Fruit fly (Drosophila melanogaster) whole organism, embryonic: ENCODE results near the gene CG17625.

Experiments
- B-H2 ChIP-seq: fragments of 200-800 bp; sonication (Bioruptor generic); optimal IDR thresholded peaks from 2 replicates; lab custom pipeline; 2018; ENCODE audit warnings: missing biosample characterization, mild to moderate bottlenecking, missing genetic modification characterization
- BtbVII ChIP-seq: fragments of 200-800 bp; sonication (Bioruptor generic); optimal IDR thresholded peaks from 3 replicates; lab custom pipeline; 2017; ENCODE audit warnings: missing biosample characterization, mild to moderate bottlenecking, missing genetic modification characterization
- CG10147 ChIP-seq: fragments of 200-800 bp; sonication (Bioruptor generic); optimal IDR thresholded peaks from 2 replicates; lab custom pipeline; 2019; ENCODE audit warnings: missing biosample characterization, mild to moderate bottlenecking, missing genetic modification characterization, moderate library complexity
- CG11085 ChIP-seq: fragments of 200-800 bp; sonication (Bioruptor generic); IDR thresholded peaks from 2 replicates; pipeline ENCODE4 v1.3.6; 2022; ENCODE audit warnings: missing biosample characterization, missing genetic modification characterization
- CG11723 ChIP-seq: fragments of 200-800 bp; sonication (Bioruptor generic); optimal IDR thresholded peaks from 2 replicates; lab custom pipeline; 2017; ENCODE audit warnings: missing biosample characterization, mild to moderate bottlenecking, missing genetic modification characterization
- CG13287 ChIP-seq: fragments of 200-800 bp; sonication (Bioruptor generic); IDR thresholded peaks from 2 replicates; pipeline ENCODE4 v1.3.6; 2022; ENCODE audit warnings: missing biosample characterization, missing genetic modification characterization; ENCODE audit not compliant: partially characterized antibody
- CG15269 ChIP-seq: fragments of 200-800 bp; sonication (Bioruptor generic); optimal IDR thresholded peaks from 2 replicates; lab custom pipeline; 2018; ENCODE audit warnings: missing biosample characterization, mild to moderate bottlenecking, missing genetic modification characterization, moderate library complexity
- CG1603 ChIP-seq: fragments of 200-800 bp; sonication (Bioruptor generic); optimal IDR thresholded peaks from 2 replicates; lab custom pipeline; 2019; ENCODE audit warnings: missing biosample characterization, mild to moderate bottlenecking, missing genetic modification characterization, moderate library complexity
- CG18011 ChIP-seq: fragments of 200-800 bp; sonication (Bioruptor generic); optimal IDR thresholded peaks from 2 replicates; lab custom pipeline; 2017; ENCODE audit warnings: missing biosample characterization, missing genetic modification characterization, mild to moderate bottlenecking, moderate library complexity, missing genotype
- CG2199 ChIP-seq: fragments of 200-800 bp; sonication (Bioruptor generic); IDR thresholded peaks from 3 replicates; pipeline ENCODE4 v1.3.6; 2022; ENCODE audit warnings: missing biosample characterization, missing genetic modification characterization
- CG3163 ChIP-seq: fragments of 200-800 bp; sonication (Bioruptor generic); optimal IDR thresholded peaks from 3 replicates; lab custom pipeline; 2016; ENCODE audit warnings: missing biosample characterization, missing genetic modification characterization
- CG33557 ChIP-seq: fragments of 200-800 bp; sonication (Bioruptor generic); optimal IDR thresholded peaks from 2 replicates; lab custom pipeline; 2019; ENCODE audit warnings: missing biosample characterization, mild to moderate bottlenecking, missing genetic modification characterization, moderate library complexity
- CG4424 ChIP-seq: fragments of 200-800 bp; sonication (Bioruptor generic); optimal IDR thresholded peaks from 3 replicates; lab custom pipeline; 2016; ENCODE audit warnings: missing biosample characterization, missing genetic modification characterization
- CG9215 ChIP-seq: fragments of 200-800 bp; sonication (Bioruptor generic); IDR thresholded peaks from 2 replicates; pipeline ENCODE4 v1.3.6; 2022; ENCODE audit warnings: missing biosample characterization, missing genetic modification characterization
- CG9727 ChIP-seq: fragments of 200-800 bp; sonication (Bioruptor generic); optimal IDR thresholded peaks from 3 replicates; lab custom pipeline; 2017; ENCODE audit warnings: missing biosample characterization, mild to moderate bottlenecking, missing genetic modification characterization
- Drgx ChIP-seq: fragments of 200-800 bp; sonication (Bioruptor generic); IDR thresholded peaks from 2 replicates; pipeline ENCODE4 v1.3.6; 2022; ENCODE audit warnings: missing biosample characterization, missing genetic modification characterization
- Hmx ChIP-seq: fragments of 200-800 bp; sonication (Bioruptor generic); optimal IDR thresholded peaks from 2 replicates; lab custom pipeline; 2016; ENCODE audit warnings: missing biosample characterization, missing genetic modification characterization
- Jarid2 ChIP-seq: fragments of 200-800 bp; sonication (Bioruptor generic); optimal IDR thresholded peaks from 3 replicates; lab custom pipeline; 2017; ENCODE audit warnings: mild to moderate bottlenecking, missing biosample characterization, missing genetic modification reagents, missing genetic modification characterization
- MBD-R2 ChIP-seq: fragments of 200-800 bp; sonication (Bioruptor generic); IDR thresholded peaks from 2 replicates; pipeline ENCODE4 v1.3.6; 2022; ENCODE audit warnings: missing biosample characterization, missing genetic modification characterization
- Med ChIP-seq: fragments of 200-800 bp; sonication (Bioruptor generic); peaks from one replicate; lab custom pipeline; 2016; ENCODE audit warnings: missing biosample characterization, missing genetic modification characterization, mild to moderate bottlenecking, inconsistent platforms, moderate library complexity
- NC2β ChIP-seq: fragments of 200-800 bp; sonication (Bioruptor generic); optimal IDR thresholded peaks from 2 replicates; lab custom pipeline; 2016; ENCODE audit warnings: missing biosample characterization, missing genetic modification characterization
- Nf-YC ChIP-seq: fragments of 200-800 bp; optimal IDR thresholded peaks from 3 replicates; lab custom pipeline; 2019; ENCODE audit warnings: missing biosample characterization, mild to moderate bottlenecking, missing genetic modification characterization, moderate library complexity
- Pdp1 ChIP-seq, 2 experiments: fragments of 200-800 bp; sonication (Bioruptor generic); optimal IDR thresholded peaks; 3 replicates each; lab custom pipeline; 2016; ENCODE audit warnings: missing biosample characterization in 2 of 2, missing genetic modification characterization in 2 of 2, mild to moderate bottlenecking in 1 of 2, moderate library complexity in 1 of 2
- Scr ChIP-seq: fragments of 200-800 bp; sonication (Bioruptor generic); IDR thresholded peaks from 2 replicates; pipeline ENCODE4 v1.3.6; 2022; ENCODE audit warnings: missing biosample characterization, missing genetic modification characterization; ENCODE audit not compliant: partially characterized antibody
- Side ChIP-seq: fragments of 200-800 bp; sonication (Bioruptor generic); optimal IDR thresholded peaks from 2 replicates; lab custom pipeline; 2016; ENCODE audit warnings: missing biosample characterization, missing genetic modification characterization
- amos ChIP-seq: fragments of 200-800 bp; sonication (Bioruptor generic); IDR thresholded peaks from 2 replicates; pipeline ENCODE4 v1.3.6; 2022; ENCODE audit warnings: missing biosample characterization, missing genetic modification characterization; ENCODE audit not compliant: partially characterized antibody
- cg ChIP-seq: fragments of 200-800 bp; sonication (Bioruptor generic); optimal IDR thresholded peaks from 3 replicates; lab custom pipeline; 2019; ENCODE audit warnings: missing biosample characterization, mild to moderate bottlenecking, missing genetic modification characterization, moderate library complexity
- chinmo ChIP-seq: fragments of 200-800 bp; sonication (Bioruptor generic); IDR thresholded peaks from 4 replicates; pipeline ENCODE4 v1.3.6; 2022; ENCODE audit warnings: missing biosample characterization, missing genetic modification characterization; ENCODE audit not compliant: partially characterized antibody
- chm ChIP-seq: fragments of 200-800 bp; sonication (Bioruptor generic); IDR thresholded peaks from 2 replicates; pipeline ENCODE4 v1.3.6; 2022; ENCODE audit warnings: missing biosample characterization, missing genetic modification characterization
- corto ChIP-seq: fragments of 200-800 bp; sonication (Bioruptor generic); optimal IDR thresholded peaks from 2 replicates; lab custom pipeline; 2016; ENCODE audit warnings: missing biosample characterization, mild to moderate bottlenecking, missing genetic modification characterization, moderate library complexity
- gem ChIP-seq: fragments of 200-800 bp; sonication (Bioruptor generic); optimal IDR thresholded peaks from 2 replicates; lab custom pipeline; 2019; ENCODE audit warnings: missing biosample characterization, mild to moderate bottlenecking, missing genetic modification characterization, moderate library complexity
- gsb ChIP-seq: fragments of 200-800 bp; sonication (Bioruptor generic); IDR thresholded peaks from 2 replicates; pipeline ENCODE4 v1.3.6; 2022; ENCODE audit warnings: missing biosample characterization, missing genetic modification characterization
- hkb ChIP-seq, 2 experiments: fragments of 200-800 bp in 1 of 2; fragments of >200 bp in 1 of 2; sonication (Bioruptor generic) in 1 of 2; IDR thresholded peaks in 1 of 2; optimal IDR thresholded peaks in 1 of 2; 2 replicates each; pipeline versions ENCODE4 v1.3.6 to Lab custom; 2017 to 2022; ENCODE audit warnings: missing biosample characterization in 1 of 2, missing genetic modification characterization in 1 of 2
- insv ChIP-seq, 2 experiments: fragments of 200-800 bp; sonication (Bioruptor generic); optimal IDR thresholded peaks; 3 replicates each; lab custom pipeline; 2016 to 2018; ENCODE audit warnings: missing biosample characterization in 2 of 2, missing genetic modification characterization in 2 of 2
- kah ChIP-seq: fragments of 200-800 bp; sonication (Bioruptor generic); optimal IDR thresholded peaks from 2 replicates; lab custom pipeline; 2018; ENCODE audit warnings: missing biosample characterization, mild to moderate bottlenecking, missing genetic modification characterization
- knrl ChIP-seq: fragments of 200-800 bp; sonication (Bioruptor generic); IDR thresholded peaks from 3 replicates; pipeline ENCODE4 v1.3.6; 2022; ENCODE audit warnings: missing biosample characterization, missing genetic modification characterization; ENCODE audit not compliant: partially characterized antibody
- nom ChIP-seq: fragments of 200-800 bp; sonication (Bioruptor generic); optimal IDR thresholded peaks from 2 replicates; lab custom pipeline; 2017; ENCODE audit warnings: missing biosample characterization, missing genetic modification characterization, mild to moderate bottlenecking, moderate library complexity, missing genetic modification reagents
- phol ChIP-seq: fragments of 200-800 bp; sonication (Bioruptor generic); optimal IDR thresholded peaks from 3 replicates; lab custom pipeline; 2018; ENCODE audit warnings: missing biosample characterization, mild to moderate bottlenecking, missing genetic modification characterization, moderate library complexity
- pita ChIP-seq: fragments of 200-800 bp; sonication (Bioruptor generic); optimal IDR thresholded peaks from 2 replicates; lab custom pipeline; 2017; ENCODE audit warnings: missing biosample characterization, mild to moderate bottlenecking, missing genetic modification characterization
- pros ChIP-seq: fragments of 200-800 bp; sonication (Bioruptor generic); optimal IDR thresholded peaks from 3 replicates; lab custom pipeline; 2019; ENCODE audit warnings: missing biosample characterization, mild to moderate bottlenecking, missing genetic modification characterization, moderate library complexity
- row ChIP-seq: fragments of 200-800 bp; sonication (Bioruptor generic); IDR thresholded peaks from 3 replicates; pipeline ENCODE4 v1.3.6; 2022; ENCODE audit warnings: missing biosample characterization, missing genetic modification characterization
- sd ChIP-seq: fragments of 200-800 bp; sonication (Bioruptor generic); optimal IDR thresholded peaks from 3 replicates; lab custom pipeline; 2018; ENCODE audit warnings: missing biosample characterization, mild to moderate bottlenecking, missing genetic modification characterization, moderate library complexity
- slp2 ChIP-seq: fragments of 200-800 bp; sonication (Bioruptor generic); optimal IDR thresholded peaks from 2 replicates; lab custom pipeline; 2016; ENCODE audit warnings: missing biosample characterization, missing genetic modification characterization
- trem ChIP-seq: fragments of 200-800 bp; optimal IDR thresholded peaks from 3 replicates; lab custom pipeline; 2019; ENCODE audit warnings: missing biosample characterization, mild to moderate bottlenecking, missing genetic modification characterization, moderate library complexity
- unc-4 ChIP-seq: fragments of 200-800 bp; sonication (Bioruptor generic); IDR thresholded peaks from 2 replicates; pipeline ENCODE4 v1.3.6; 2022; ENCODE audit warnings: missing biosample characterization, missing genetic modification characterization; ENCODE audit not compliant: partially characterized antibody

The CG17625 gene

DNA sequence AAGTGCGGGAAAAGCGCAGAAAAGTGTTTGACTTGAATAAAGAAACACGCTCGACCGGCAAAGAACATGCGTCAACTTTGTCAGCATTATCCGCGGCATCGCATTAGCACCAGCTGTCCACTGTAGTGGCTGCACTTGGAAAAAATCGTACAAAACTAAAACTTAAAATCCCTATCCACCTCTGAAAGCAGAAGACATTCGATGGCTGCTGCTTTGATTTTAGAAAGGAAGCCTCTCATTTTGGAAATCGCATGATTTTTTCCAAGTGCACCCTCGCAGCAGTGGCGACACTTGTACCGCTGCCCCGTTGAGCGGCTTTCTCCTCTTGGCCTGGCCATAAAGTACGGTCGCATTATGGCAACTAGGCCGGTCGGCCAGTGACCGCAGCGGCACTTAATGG, 22.4 kb upstream of the CG17625 start (continued):
- peak; percentile 30 for TF ChIP-seq CG9727 (GFP tag; lab: Kevin White, UChicago)
- TF ChIP-seq gsb (GFP tag; lab: Robert Waterston, UW), result no peak
- no peak for TF ChIP-seq amos (GFP tag; lab: Robert Waterston, UW)
- TF ChIP-seq CG11085 (GFP tag; lab: Robert Waterston, UW), result no peak
- TF ChIP-seq Nf-YC (tag; lab: Kevin White, UChicago), result no peak
- no peak for TF ChIP-seq CG9215 (GFP tag; lab: Robert Waterston, UW)
- peak; percentile 4 for TF ChIP-seq CG4424 (GFP tag; lab: Kevin White, UChicago)
- TF ChIP-seq knrl (GFP tag; lab: Robert Waterston, UW), result no peak
- TF ChIP-seq CG1603, result peak; percentile 68
- TF ChIP-seq corto (GFP tag; lab: Kevin White, UChicago), result no peak
- no peak for TF ChIP-seq sd (tag; lab: Kevin White, UChicago)
- TF ChIP-seq pita, result no peak
- no peak for TF ChIP-seq B-H2 (GFP tag; lab: Kevin White, UChicago)
- peak; percentile 8 for TF ChIP-seq CG18011 (GFP tag; lab: Kevin White, UChicago)
- peak; percentile 15 for TF ChIP-seq Side (GFP tag; lab: Kevin White, UChicago)
- TF ChIP-seq MBD-R2, result no peak

DNA sequence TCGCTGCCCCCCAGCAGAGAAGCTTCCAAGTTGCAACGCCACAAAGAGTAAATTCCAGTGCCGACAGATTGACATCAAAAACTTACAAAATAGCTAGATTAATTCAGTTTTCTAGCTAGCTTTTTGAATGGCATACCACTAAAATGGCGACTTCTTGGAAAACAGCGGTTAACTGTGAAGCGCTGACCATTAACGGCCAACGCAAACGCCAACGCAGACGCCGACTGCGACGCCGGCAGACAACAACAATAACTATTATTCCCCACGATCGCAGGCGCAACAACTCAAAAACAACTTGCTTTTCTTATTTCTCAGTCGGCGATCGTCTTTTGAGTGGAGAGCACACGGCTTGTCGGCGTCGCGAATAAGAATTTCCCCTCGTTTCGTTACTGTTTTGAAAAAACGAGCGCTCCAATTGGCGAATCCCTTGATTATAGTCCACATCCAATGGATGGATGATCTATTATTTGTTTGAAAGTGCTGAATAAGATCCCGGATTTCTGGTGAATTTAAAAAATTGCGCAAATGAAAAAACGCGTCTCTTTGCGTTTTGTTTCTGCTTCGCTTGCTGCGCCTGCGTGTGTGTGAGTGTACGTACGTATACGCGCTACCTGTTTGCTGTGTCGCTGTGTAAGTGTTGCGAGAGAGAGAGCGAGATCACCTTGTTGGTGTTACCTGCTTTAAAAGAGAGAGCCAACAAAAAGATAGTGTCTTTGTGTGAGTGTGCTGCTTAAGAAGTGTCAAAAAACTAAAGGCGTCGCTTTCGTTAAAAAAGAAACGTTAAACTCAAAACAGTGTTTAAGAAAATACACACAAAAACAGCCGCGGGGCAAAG, 20.0 kb upstream of the CG17625 start:
- peak; percentile 58 for TF ChIP-seq Med
- TF ChIP-seq CG33557, result no peak
- peak; percentile 95 for TF ChIP-seq Jarid2 (GFP tag; lab: Kevin White, UChicago)
- TF ChIP-seq BtbVII (GFP tag; lab: Kevin White, UChicago), result peak; percentile 20
- no peak for TF ChIP-seq trem
- peak; percentile 46 for TF ChIP-seq kah
- no peak for TF ChIP-seq gem (tag; lab: Kevin White, UChicago)
- no peak for TF ChIP-seq chm (GFP tag; lab: Robert Waterston, UW)
- TF ChIP-seq sd (tag; lab: Kevin White, UChicago), result peak; percentile 77
- peak; percentile 66 for TF ChIP-seq pros (GFP tag; lab: Kevin White, UChicago)
- peak; percentile 22 for TF ChIP-seq nom (GFP tag; lab: Kevin White, UChicago)
- TF ChIP-seq CG3163 (GFP tag; lab: Kevin White, UChicago), result peak; percentile 40
- TF ChIP-seq Scr, result 0 out of 2 replicates have a peak, but pooled peaks have one; percentile 12
- TF ChIP-seq chinmo, result peak; percentile 82; the same call in 1 of the 4 replicates
- TF ChIP-seq hkb (optimal IDR thresholded peaks at IDR 0.05; lab: Kevin White, UChicago), result no peak
- TF ChIP-seq hkb (GFP tag; IDR thresholded peaks at IDR 0.05; lab: Robert Waterston, UW), result no peak
- peak; percentile 36 for TF ChIP-seq phol (tag; lab: Kevin White, UChicago)
- TF ChIP-seq Drgx (GFP tag; lab: Robert Waterston, UW), result no peak
- no peak for TF ChIP-seq Hmx (GFP tag; lab: Kevin White, UChicago)
- peak; percentile 72 for TF ChIP-seq CG15269
- peak; percentile 62; the same call in 2 of the 3 replicates for TF ChIP-seq row (GFP tag; lab: Robert Waterston, UW)
- 0 out of 2 replicates have a peak, but pooled peaks have one; percentile 19 for TF ChIP-seq unc-4 (GFP tag; lab: Robert Waterston, UW)
- peak in 1 of 2 experiments; percentile 1 for TF ChIP-seq Pdp1 (GFP tag; optimal IDR thresholded peaks at IDR 0.05; lab: Kevin White, UChicago)
- TF ChIP-seq cg (GFP tag; lab: Kevin White, UChicago), result peak; percentile 91
- TF ChIP-seq CG10147 (GFP tag; lab: Kevin White, UChicago), result no peak
- TF ChIP-seq NC2β (GFP tag; lab: Kevin White, UChicago), result no peak
- peak; percentile 32; the same call in 1 of the 2 replicates for TF ChIP-seq CG13287 (GFP tag; lab: Robert Waterston, UW)
- TF ChIP-seq insv (GFP tag; optimal IDR thresholded peaks at IDR 0.05; lab: Kevin White, UChicago), result peak in 1 of 2 experiments; percentile 3
- 0 out of 3 replicates have a peak, but pooled peaks have one; percentile 25 for TF ChIP-seq CG2199 (GFP tag; lab: Robert Waterston, UW)
- TF ChIP-seq Nf-YC (tag; lab: Kevin White, UChicago), result peak; percentile 24
- no peak for TF ChIP-seq CG11723 (GFP tag; lab: Kevin White, UChicago)
- TF ChIP-seq slp2 (GFP tag; lab: Kevin White, UChicago), result peak; percentile 4
